Fruit fly (Drosophila melanogaster): ENCODE data around the gene btn.

btn gene

dm6 chr3R:22547585-22548022 is 38.8 kb downstream of the btn start, which contains the start of gene AdipoR (continued):
- TF ChIP-seq gfzf (GFP tag; optimal IDR thresholded peaks at IDR 0.05), result peak; percentile 97
- no peak for TF ChIP-seq crol (GFP tag; IDR thresholded peaks at IDR 0.05)
- peak; percentile 32 for TF ChIP-seq Jarid2 (GFP tag; optimal IDR thresholded peaks at IDR 0.05)
- no peak for TF ChIP-seq disco-r (GFP tag; optimal IDR thresholded peaks at IDR 0.05)
- peak; percentile 33 for TF ChIP-seq HmgD (GFP tag; optimal IDR thresholded peaks at IDR 0.05)
- no peak for TF ChIP-seq PHDP (tag; optimal IDR thresholded peaks at IDR 0.05)
- TF ChIP-seq sob (GFP tag; IDR thresholded peaks at IDR 0.05), result peak; percentile 12; the same call in 1 of the 2 replicates
- peak; percentile 83 for TF ChIP-seq sqz (GFP tag; optimal IDR thresholded peaks at IDR 0.05)
- peak; percentile 51 for TF ChIP-seq Dref (GFP tag; IDR thresholded peaks at IDR 0.05)
- no peak for TF ChIP-seq E2f1 (GFP tag; IDR thresholded peaks at IDR 0.05)
- TF ChIP-seq toy (GFP tag; IDR thresholded peaks at IDR 0.05), result no peak
- TF ChIP-seq Sry-β (GFP tag; optimal IDR thresholded peaks at IDR 0.05), result no peak
- TF ChIP-seq her (GFP tag; optimal IDR thresholded peaks at IDR 0.05), result peak; percentile 49
- no peak for TF ChIP-seq pan (optimal IDR thresholded peaks at IDR 0.05)
- peak in 1 of 2 experiments; percentile 18 for TF ChIP-seq pan (GFP tag; optimal IDR thresholded peaks at IDR 0.05 in 1 of 2, IDR thresholded peaks at IDR 0.05 in 1 of 2)
- TF ChIP-seq vvl (GFP tag; IDR thresholded peaks at IDR 0.05), result peak; percentile 52; the same call in 1 of the 2 replicates
- TF ChIP-seq CG33213 (GFP tag; optimal IDR thresholded peaks at IDR 0.05), result peak; percentile 51
- no peak for TF ChIP-seq lmd (GFP tag; IDR thresholded peaks at IDR 0.05)
- no peak for TF ChIP-seq CG8359 (GFP tag; optimal IDR thresholded peaks at IDR 0.05; ENCODE audit: borderline replicate concordance)
- TF ChIP-seq Mrtf (GFP tag; IDR thresholded peaks at IDR 0.05), result no peak
- TF ChIP-seq CG8281 (tag; optimal IDR thresholded peaks at IDR 0.05), result no peak
- TF ChIP-seq sima (GFP tag; optimal IDR thresholded peaks at IDR 0.05), result no peak
- TF ChIP-seq stwl (tag; optimal IDR thresholded peaks at IDR 0.05), result peak; percentile 88
- no peak for TF ChIP-seq CrebB (tag; optimal IDR thresholded peaks at IDR 0.05)
- peak; percentile 56 for TF ChIP-seq HmgZ (tag; optimal IDR thresholded peaks at IDR 0.05)
- TF ChIP-seq Hand (GFP tag; optimal IDR thresholded peaks at IDR 0.05), result no peak
- TF ChIP-seq CG7839 (tag; optimal IDR thresholded peaks at IDR 0.05), result peak; percentile 11
- peak; percentile 6 for TF ChIP-seq pum (GFP tag; optimal IDR thresholded peaks at IDR 0.05)
- TF ChIP-seq CG2120 (GFP tag; optimal IDR thresholded peaks at IDR 0.05), result peak; percentile 40
- peak; percentile 14 for TF ChIP-seq mirr (GFP tag; optimal IDR thresholded peaks at IDR 0.05)
- no peak for TF ChIP-seq Abd-B (GFP tag; optimal IDR thresholded peaks at IDR 0.05)
- TF ChIP-seq gt (GFP tag; IDR thresholded peaks at IDR 0.05), result no peak
- TF ChIP-seq wek (GFP tag; optimal IDR thresholded peaks at IDR 0.05), result no peak
- no peak for TF ChIP-seq Oli (tag; optimal IDR thresholded peaks at IDR 0.05)
- no peak for TF ChIP-seq CG17612 (GFP tag; IDR thresholded peaks at IDR 0.05)
- TF ChIP-seq CG17328 (GFP tag; IDR thresholded peaks at IDR 0.05), result no peak
- peak; percentile 32 for TF ChIP-seq CG12299 (tag; optimal IDR thresholded peaks at IDR 0.05)
- no peak for TF ChIP-seq CG5953 (GFP tag; IDR thresholded peaks at IDR 0.05)
- TF ChIP-seq CG4282 (GFP tag; optimal IDR thresholded peaks at IDR 0.05), result peak; percentile 26
- peak; percentile 47; the same call in 1 of the 2 replicates for TF ChIP-seq bbx (GFP tag; IDR thresholded peaks at IDR 0.05; ENCODE audit: partially characterized antibody)
- TF ChIP-seq CG3995 (GFP tag; optimal IDR thresholded peaks at IDR 0.05), result peak; percentile 88
- TF ChIP-seq zen2 (GFP tag; IDR thresholded peaks at IDR 0.05; ENCODE audit: partially characterized antibody), result no peak
- no peak for TF ChIP-seq esg (GFP tag; conservative IDR thresholded peaks at IDR 0.05)
- TF ChIP-seq Scr (GFP tag; IDR thresholded peaks at IDR 0.05; ENCODE audit: partially characterized antibody), result peak; percentile 47
- no peak for TF ChIP-seq hkb (optimal IDR thresholded peaks at IDR 0.05)
- peak; percentile 28; the same call in 1 of the 2 replicates for TF ChIP-seq hkb (GFP tag; IDR thresholded peaks at IDR 0.05)
- no peak for TF ChIP-seq Dip2 (GFP tag; IDR thresholded peaks at IDR 0.05)
- TF ChIP-seq Ada2b (GFP tag; IDR thresholded peaks at IDR 0.05), result no peak
- peak; percentile 48 for TF ChIP-seq Lhr (GFP tag; optimal IDR thresholded peaks at IDR 0.05)
- TF ChIP-seq Hey (tag; optimal IDR thresholded peaks at IDR 0.05), result no peak
- TF ChIP-seq CG1603 (tag; optimal IDR thresholded peaks at IDR 0.05), result peak; percentile 97
- TF ChIP-seq Hr3 (GFP tag; optimal IDR thresholded peaks at IDR 0.05), result no peak

Data from whole organism, embryonic.